Worm (Caenorhabditis elegans) whole organism, young adult: ENCODE data around the gene laf-1.

Experiments
- B0035.1 ChIP-seq: sonication (generic microtip); optimal IDR thresholded peaks from 2 replicates; lab custom pipeline; 2016; ENCODE audit warnings: missing genetic modification characterization, mild to moderate bottlenecking, missing compliant biosample characterization, missing genotype, missing genetic modification reagents
- B0261.1 ChIP-seq: sonication (generic microtip); optimal IDR thresholded peaks from 2 replicates; lab custom pipeline; 2016; ENCODE audit warnings: mild to moderate bottlenecking, missing genetic modification characterization, moderate library complexity, missing compliant biosample characterization
- F37B4.10 ChIP-seq: fragments of 200-800 bp; sonication (Bioruptor generic); IDR thresholded peaks from 2 replicates; pipeline ENCODE4 v1.3.6; 2022; ENCODE audit warnings: missing genetic modification characterization, missing compliant biosample characterization
- F49E8.2 ChIP-seq: sonication (generic microtip); optimal IDR thresholded peaks from 3 replicates; lab custom pipeline; 2017; ENCODE audit warnings: missing genetic modification characterization, mild to moderate bottlenecking, missing compliant biosample characterization, antibody characterized with exemption, moderate library complexity; ENCODE audit not compliant: insufficient read depth
- F57A8.1 ChIP-seq: fragments of 200-800 bp; sonication (Bioruptor generic); optimal IDR thresholded peaks from 2 replicates; lab custom pipeline; 2018; ENCODE audit warnings: mild to moderate bottlenecking, missing genetic modification characterization, moderate library complexity, missing compliant biosample characterization
- T26A5.8 ChIP-seq: sonication (generic microtip); optimal IDR thresholded peaks from 2 replicates; lab custom pipeline; 2016; ENCODE audit warnings: missing genetic modification characterization, missing compliant biosample characterization
- Y95B8A.8 ChIP-seq: fragments of 200-800 bp; sonication (Bioruptor generic); IDR thresholded peaks from 2 replicates; pipeline ENCODE4 v1.3.6; 2022; ENCODE audit warnings: missing genetic modification reagents, missing genetic modification characterization, missing compliant biosample characterization
- aptf-2 ChIP-seq: fragments of 200-800 bp; sonication (Bioruptor generic); conservative IDR thresholded peaks from 2 replicates; pipeline ENCODE4 v1.3.6; 2022; ENCODE audit warnings: missing genetic modification reagents, missing genetic modification characterization, missing compliant biosample characterization
- ceh-100 ChIP-seq: fragments of 200-800 bp; sonication (Bioruptor generic); IDR thresholded peaks from 2 replicates; pipeline ENCODE4 v1.3.6; 2022; ENCODE audit warnings: missing genetic modification reagents, missing genetic modification characterization, missing compliant biosample characterization
- hlh-26 ChIP-seq: fragments of 200-800 bp; sonication (Bioruptor generic); conservative IDR thresholded peaks from 2 replicates; pipeline ENCODE4 v1.3.6; 2022; ENCODE audit warnings: missing genetic modification reagents, missing genetic modification characterization, missing compliant biosample characterization
- mel-28 ChIP-seq: sonication (generic microtip); optimal IDR thresholded peaks from 2 replicates; lab custom pipeline; 2016; ENCODE audit warnings: borderline replicate concordance, mild to moderate bottlenecking, missing genetic modification characterization, missing compliant biosample characterization
- sptf-2 ChIP-seq: fragments of 200-800 bp; sonication (Bioruptor generic); optimal IDR thresholded peaks from 2 replicates; lab custom pipeline; 2018; ENCODE audit warnings: mild to moderate bottlenecking, missing genetic modification characterization, missing compliant biosample characterization
- tbp1 ChIP-seq: fragments of 200-800 bp; sonication (Bioruptor generic); optimal IDR thresholded peaks from 2 replicates; lab custom pipeline; 2018; ENCODE audit warnings: mild to moderate bottlenecking, missing genetic modification characterization, missing compliant biosample characterization
- unc-130 ChIP-seq: sonication (generic microtip); optimal IDR thresholded peaks from 2 replicates; lab custom pipeline; 2016; ENCODE audit warnings: missing genetic modification reagents, missing genetic modification characterization, missing compliant biosample characterization
- xnd-1 ChIP-seq: sonication (generic microtip); optimal IDR thresholded peaks from 2 replicates; lab custom pipeline; 2016; ENCODE audit warnings: missing genotype, missing genetic modification reagents, missing genetic modification characterization, missing compliant biosample characterization
- zfh-2 ChIP-seq: fragments of 200-800 bp; sonication (Bioruptor generic); conservative IDR thresholded peaks from 2 replicates; pipeline ENCODE4 v1.3.6; 2022; ENCODE audit warnings: missing genetic modification reagents, missing genetic modification characterization, missing compliant biosample characterization
- ztf-22 ChIP-seq: fragments of 200-800 bp; sonication (Bioruptor generic); optimal IDR thresholded peaks from 2 replicates; lab custom pipeline; 2018; ENCODE audit warnings: mild to moderate bottlenecking, missing genetic modification characterization, moderate library complexity, missing compliant biosample characterization
- ztf-28 ChIP-seq: fragments of 200-800 bp; sonication (Bioruptor generic); IDR thresholded peaks from 2 replicates; pipeline ENCODE4 v1.3.6; 2022; ENCODE audit warnings: missing genetic modification reagents, missing genetic modification characterization, missing compliant biosample characterization

laf-1 gene

DNA sequence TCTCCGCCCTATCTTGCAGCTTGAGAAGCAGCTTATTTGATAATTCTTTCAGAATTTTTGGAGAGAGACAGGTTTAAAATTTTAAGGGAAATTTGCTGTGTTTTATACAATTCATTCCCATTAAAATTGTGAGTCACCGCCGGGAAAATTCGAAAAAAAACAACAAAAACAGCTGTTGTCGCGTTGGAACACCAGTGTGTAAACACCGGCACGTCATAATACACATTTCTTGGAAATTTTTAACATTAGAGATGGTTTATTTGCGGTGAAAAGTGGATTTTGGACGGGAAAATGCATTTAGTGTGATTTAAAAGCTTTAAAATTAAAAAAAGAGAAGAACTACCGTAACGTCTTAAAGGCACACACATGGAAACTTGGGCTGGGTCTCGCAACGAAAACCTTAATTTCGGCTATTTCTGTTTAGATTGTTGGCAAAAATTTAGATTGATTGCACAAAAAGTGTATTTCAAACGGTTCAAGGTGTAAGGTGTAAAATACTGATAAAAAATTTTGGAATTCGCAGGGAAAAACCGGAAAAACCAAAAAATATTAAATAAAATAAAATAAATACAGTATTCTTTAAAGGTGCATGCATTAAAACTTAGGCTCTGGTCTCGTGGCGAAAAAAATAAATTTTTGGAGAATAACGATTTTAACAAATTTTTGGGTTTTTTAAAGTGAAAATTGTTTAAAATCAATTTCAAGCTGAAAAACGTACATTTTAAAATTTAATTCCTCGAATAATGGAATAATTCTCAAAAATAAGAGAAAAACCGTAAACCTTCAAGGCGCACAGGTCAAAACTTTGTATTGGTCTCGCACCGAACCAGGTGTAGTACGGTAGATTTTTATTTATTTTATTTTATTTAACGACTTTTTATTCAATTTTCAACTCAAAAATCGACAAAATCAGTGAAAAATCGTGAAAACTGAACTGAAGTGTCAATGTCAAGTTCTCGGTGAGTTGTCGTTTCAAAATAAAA is 53.3 kb downstream of the laf-1 start, which contains the start of gene cosa-1 (continued):
- peak; percentile 18 for TF ChIP-seq tbp1

DNA sequence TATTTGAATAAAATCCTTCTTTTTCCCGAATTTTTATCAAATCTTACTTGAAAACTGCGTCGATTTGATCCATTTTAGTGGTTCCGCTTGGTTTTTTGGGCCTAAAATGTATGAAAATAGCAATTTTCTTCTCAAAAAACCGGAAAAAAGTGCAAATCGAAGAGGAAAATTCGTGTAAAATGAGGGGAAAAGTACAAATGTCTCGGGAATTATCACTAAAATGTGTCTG is 53.9 kb downstream of the laf-1 start, which contains the start of gene Y71H2AM.11:
Gene Y71H2AM.11 (minus strand): TSS at position 101 of the 229 bp plus-strand sequence.
- TF ChIP-seq Y95B8A.8 (GFP tag; lab: Robert Waterston, UW): no peak
- no peak for TF ChIP-seq mel-28 (tag; lab: Kevin White, UChicago)
- TF ChIP-seq ztf-22: no peak
- no peak for TF ChIP-seq zfh-2 (GFP tag; lab: Robert Waterston, UW)
- no peak for TF ChIP-seq F37B4.10 (GFP tag; lab: Robert Waterston, UW)
- TF ChIP-seq F57A8.1 (GFP tag; lab: Kevin White, UChicago): no peak
- no peak for TF ChIP-seq T26A5.8
- TF ChIP-seq unc-130 (GFP tag; lab: Kevin White, UChicago): no peak
- no peak for TF ChIP-seq B0035.1 (tag; lab: Kevin White, UChicago)
- no peak for TF ChIP-seq sptf-2
- no peak for TF ChIP-seq ceh-100 (GFP tag; lab: Robert Waterston, UW)
- no peak for TF ChIP-seq ztf-28
- TF ChIP-seq F49E8.2: no peak
- no peak for TF ChIP-seq xnd-1 (tag; lab: Kevin White, UChicago)
- no peak for TF ChIP-seq hlh-26 (GFP tag; lab: Robert Waterston, UW)
- TF ChIP-seq aptf-2: no peak
- TF ChIP-seq B0261.1 (tag; lab: Kevin White, UChicago): no peak
